Fruit fly (Drosophila melanogaster) whole organism, adult: Measurements from ENCODE around the gene eIF4EHP.

Experiments used
- CG11617 ChIP-seq: fragments of 200-800 bp; sonication (Bioruptor generic); optimal IDR thresholded peaks from 2 replicates; lab custom pipeline; 2017; ENCODE audit warnings: mild to moderate bottlenecking, missing biosample characterization, missing genetic modification reagents, missing genetic modification characterization
- CG12768 ChIP-seq: fragments of 200-800 bp; sonication (Bioruptor generic); optimal IDR thresholded peaks from 2 replicates; lab custom pipeline; 2017; ENCODE audit warnings: missing biosample characterization, missing genetic modification characterization, mild to moderate bottlenecking, moderate library complexity, missing genetic modification reagents
- CG14711 ChIP-seq: fragments of 200-800 bp; sonication (Bioruptor generic); optimal IDR thresholded peaks from 2 replicates; lab custom pipeline; 2018; ENCODE audit warnings: missing biosample characterization, mild to moderate bottlenecking, missing genetic modification characterization, moderate library complexity
- CG1620 ChIP-seq: fragments of 200-800 bp; sonication (Bioruptor generic); optimal IDR thresholded peaks from 2 replicates; lab custom pipeline; 2016; ENCODE audit warnings: missing biosample characterization, missing genetic modification characterization
- CG33017 ChIP-seq: fragments of 200-800 bp; sonication (Bioruptor generic); optimal IDR thresholded peaks from 2 replicates; lab custom pipeline; 2018; ENCODE audit warnings: missing biosample characterization, mild to moderate bottlenecking, missing genetic modification characterization, moderate library complexity
- CG5204 ChIP-seq: fragments of 200-800 bp; sonication (Bioruptor generic); optimal IDR thresholded peaks from 2 replicates; lab custom pipeline; 2016; ENCODE audit warnings: missing biosample characterization, missing genetic modification characterization
- CG7045 ChIP-seq: fragments of 200-800 bp; sonication (Bioruptor generic); optimal IDR thresholded peaks from 2 replicates; lab custom pipeline; 2017; ENCODE audit warnings: missing biosample characterization, mild to moderate bottlenecking, missing genetic modification characterization
- CG7101 ChIP-seq: fragments of 200-800 bp; sonication (Bioruptor generic); optimal IDR thresholded peaks from 2 replicates; lab custom pipeline; 2018; ENCODE audit warnings: missing biosample characterization, mild to moderate bottlenecking, missing genetic modification characterization, moderate library complexity
- Clk ChIP-seq: fragments of 200-800 bp; sonication (Bioruptor generic); optimal IDR thresholded peaks from 2 replicates; lab custom pipeline; 2017; ENCODE audit warnings: missing biosample characterization, missing genetic modification characterization
- Crg-1 ChIP-seq: fragments of 200-800 bp; sonication (Bioruptor generic); optimal IDR thresholded peaks from 2 replicates; lab custom pipeline; 2016; ENCODE audit warnings: missing biosample characterization, missing genetic modification characterization
- Hr96 ChIP-seq: fragments of 200-800 bp; sonication (Bioruptor generic); optimal IDR thresholded peaks from 2 replicates; lab custom pipeline; 2016; ENCODE audit warnings: missing biosample characterization, missing genetic modification characterization
- Mnt ChIP-seq: fragments of 200-800 bp; sonication (Bioruptor generic); optimal IDR thresholded peaks from 2 replicates; lab custom pipeline; 2016; ENCODE audit warnings: missing biosample characterization, mild to moderate bottlenecking, missing genetic modification characterization
- bab1 ChIP-seq: fragments of 200-800 bp; sonication (Bioruptor generic); optimal IDR thresholded peaks from 3 replicates; lab custom pipeline; 2019; ENCODE audit warnings: missing biosample characterization, mild to moderate bottlenecking, missing genetic modification characterization, moderate library complexity
- cic ChIP-seq: fragments of 200-800 bp; sonication (Bioruptor generic); optimal IDR thresholded peaks from 2 replicates; lab custom pipeline; 2017; ENCODE audit warnings: missing biosample characterization, mild to moderate bottlenecking, missing genetic modification characterization, moderate library complexity
- cnc ChIP-seq, 2 experiments: fragments of >200 bp; optimal IDR thresholded peaks; 2 replicates each; lab custom pipeline; 2017
- kay ChIP-seq: fragments of 200-800 bp; sonication (Bioruptor generic); peaks from one replicate; lab custom pipeline; 2016; ENCODE audit warnings: missing biosample characterization, missing genetic modification characterization, borderline replicate concordance
- ovo ChIP-seq: fragments of 200-800 bp; sonication (Bioruptor generic); optimal IDR thresholded peaks from 2 replicates; lab custom pipeline; 2016; ENCODE audit warnings: missing biosample characterization, missing genetic modification characterization
- pad ChIP-seq: fragments of 200-800 bp; sonication (Bioruptor generic); optimal IDR thresholded peaks from 3 replicates; lab custom pipeline; 2017; ENCODE audit warnings: missing biosample characterization, missing genetic modification characterization, mild to moderate bottlenecking, moderate library complexity, missing genetic modification reagents
- tj ChIP-seq: fragments of 200-800 bp; sonication (Bioruptor generic); optimal IDR thresholded peaks from 3 replicates; lab custom pipeline; 2017; ENCODE audit warnings: missing biosample characterization, mild to moderate bottlenecking, missing genetic modification characterization, moderate library complexity
- toe ChIP-seq: fragments of 200-800 bp; sonication (Bioruptor generic); optimal IDR thresholded peaks from 2 replicates; lab custom pipeline; 2016; ENCODE audit warnings: missing biosample characterization, missing genetic modification characterization

eIF4EHP gene

DNA sequence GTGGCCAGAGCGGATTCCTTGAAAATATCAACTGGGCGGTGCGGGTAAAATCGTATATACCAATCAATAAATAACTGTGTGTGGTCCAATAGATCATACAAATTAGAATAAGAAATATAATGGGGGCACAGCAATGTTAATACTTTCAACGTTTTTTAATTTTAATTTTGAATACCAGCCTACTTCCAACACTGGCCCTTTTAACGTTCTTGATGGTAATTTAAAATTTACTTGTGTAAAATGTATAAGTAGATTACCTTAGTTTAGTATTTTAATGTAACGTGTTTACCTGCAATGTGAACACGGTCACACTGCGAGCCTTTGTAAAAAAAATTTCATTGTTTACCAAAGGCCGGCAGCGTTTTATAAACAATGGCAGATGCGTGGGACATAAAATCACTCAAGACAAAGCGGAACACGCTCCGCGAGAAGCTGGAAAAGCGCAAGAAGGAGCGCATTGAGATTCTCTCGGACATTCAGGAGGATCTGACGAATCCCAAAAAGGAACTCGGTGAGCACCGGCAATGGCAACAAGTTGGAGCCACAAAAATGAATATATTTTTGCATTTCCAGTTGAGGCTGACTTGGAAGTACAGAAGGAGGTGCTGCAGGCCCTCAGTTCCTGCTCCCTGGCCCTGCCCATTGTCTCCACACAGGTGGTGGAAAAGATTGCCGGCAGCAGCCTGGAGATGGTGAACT lies 76.8 kb downstream of the eIF4EHP start, which contains the start of the genes KrT95D and Mettl3:
Gene KrT95D (minus strand): TSS at position 3 of the 699 bp plus-strand sequence.
Gene Mettl3 (plus strand): TSS at position 333 of the 699 bp plus-strand sequence.
- TF ChIP-seq Crg-1 (GFP tag; lab: Kevin White, UChicago): peak; percentile 36
- peak; percentile 23 for TF ChIP-seq CG1620 (GFP tag; lab: Kevin White, UChicago)
- TF ChIP-seq tj (GFP tag; lab: Kevin White, UChicago): no peak
- no peak for TF ChIP-seq Clk (GFP tag; lab: Kevin White, UChicago)
- peak; percentile 35 for TF ChIP-seq Hr96 (GFP tag; lab: Kevin White, UChicago)
- peak; percentile 39 for TF ChIP-seq CG11617

DNA sequence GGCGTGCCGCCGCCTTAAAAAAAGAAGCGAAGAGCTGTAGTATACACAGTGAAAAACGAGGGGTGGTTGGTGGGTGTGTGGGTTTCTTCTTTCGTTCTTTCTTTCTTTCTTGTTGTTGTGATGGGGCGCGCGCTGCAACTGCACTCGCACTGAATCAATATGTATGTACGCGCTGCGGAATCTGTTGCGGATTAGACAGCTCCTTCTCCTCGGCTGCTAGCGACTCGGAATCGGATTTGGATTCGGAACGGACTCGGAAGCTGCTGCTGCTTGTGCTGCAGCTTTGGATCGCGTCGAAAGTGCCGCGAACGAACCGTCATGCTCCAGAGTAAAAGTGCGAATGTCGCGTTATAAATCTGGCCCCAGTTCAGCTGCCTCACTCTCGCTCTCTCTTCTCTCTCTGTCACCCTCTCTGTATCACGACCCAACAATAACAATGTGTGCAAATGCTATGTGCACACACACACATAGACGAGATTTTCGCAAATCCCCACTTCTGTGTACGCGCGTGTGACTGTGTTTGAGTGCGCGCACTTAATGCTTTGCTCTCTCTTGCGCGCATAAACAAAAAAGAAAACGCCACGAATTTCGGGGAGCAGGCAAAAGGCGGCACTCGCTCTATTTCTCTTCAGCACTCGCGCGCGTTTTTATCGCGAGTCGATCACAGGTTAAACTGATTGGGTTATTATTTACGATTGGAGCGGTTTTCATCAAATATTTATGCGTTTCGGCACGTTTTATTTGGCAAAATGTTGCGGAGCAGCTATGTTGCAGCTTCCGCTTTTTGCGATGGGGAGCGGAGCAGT lies 77.5 kb downstream of the eIF4EHP start:
- TF ChIP-seq Mnt (GFP tag; lab: Kevin White, UChicago): peak; percentile 69
- TF ChIP-seq cic (GFP tag; lab: Kevin White, UChicago): peak; percentile 56
- peak; percentile 7 for TF ChIP-seq Crg-1 (GFP tag; lab: Kevin White, UChicago)
- no peak for TF ChIP-seq Hr96 (GFP tag; lab: Kevin White, UChicago)
- TF ChIP-seq CG7101 (tag; lab: Kevin White, UChicago): peak; percentile 31
- peak; percentile 57 for TF ChIP-seq pad (GFP tag; lab: Kevin White, UChicago)
- no peak for TF ChIP-seq CG5204 (GFP tag; lab: Kevin White, UChicago)
- TF ChIP-seq CG11617: no peak
- TF ChIP-seq CG14711 (tag; lab: Kevin White, UChicago): no peak
- TF ChIP-seq ovo (GFP tag; lab: Kevin White, UChicago): no peak
- peak; percentile 3 for TF ChIP-seq CG1620 (GFP tag; lab: Kevin White, UChicago)
- TF ChIP-seq CG7045 (GFP tag; lab: Kevin White, UChicago): peak; percentile 47
- TF ChIP-seq cnc (optimal IDR thresholded peaks at IDR 0.05; lab: Kevin White, UChicago): no peak
- no peak for TF ChIP-seq kay (GFP tag; lab: Kevin White, UChicago)
- peak; percentile 79 for TF ChIP-seq tj (GFP tag; lab: Kevin White, UChicago)
- TF ChIP-seq toe (GFP tag; lab: Kevin White, UChicago): no peak
- TF ChIP-seq bab1: peak; percentile 20
- peak; percentile 15 for TF ChIP-seq CG33017 (tag; lab: Kevin White, UChicago)
- TF ChIP-seq Clk (GFP tag; lab: Kevin White, UChicago): no peak
- TF ChIP-seq CG12768 (GFP tag; lab: Kevin White, UChicago): peak; percentile 75

DNA sequence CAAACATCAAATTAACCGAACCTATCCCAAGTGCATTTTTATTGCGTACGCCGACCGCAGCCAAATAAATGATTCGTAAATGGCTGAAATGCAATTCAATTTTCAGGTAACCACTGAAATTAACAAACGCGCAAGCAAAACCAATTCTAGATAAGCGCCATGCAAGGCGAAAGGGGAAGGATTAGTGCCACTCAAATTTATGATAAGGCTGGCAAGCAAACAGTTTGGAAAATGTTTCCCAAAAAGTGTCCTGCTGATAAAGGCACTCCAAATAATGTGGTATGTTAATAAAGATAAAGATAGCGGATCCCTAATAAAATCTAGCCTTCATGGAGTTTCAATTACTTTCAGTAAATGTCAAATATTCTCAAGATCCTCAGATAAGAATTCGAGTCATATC lies 81.5 kb downstream of the eIF4EHP start:
- TF ChIP-seq CG11617: no peak
- TF ChIP-seq bab1: no peak
- TF ChIP-seq CG7101 (tag; lab: Kevin White, UChicago): no peak
- TF ChIP-seq ovo (GFP tag; lab: Kevin White, UChicago): no peak
- TF ChIP-seq CG33017 (tag; lab: Kevin White, UChicago): no peak
- no peak for TF ChIP-seq CG5204 (GFP tag; lab: Kevin White, UChicago)

DNA sequence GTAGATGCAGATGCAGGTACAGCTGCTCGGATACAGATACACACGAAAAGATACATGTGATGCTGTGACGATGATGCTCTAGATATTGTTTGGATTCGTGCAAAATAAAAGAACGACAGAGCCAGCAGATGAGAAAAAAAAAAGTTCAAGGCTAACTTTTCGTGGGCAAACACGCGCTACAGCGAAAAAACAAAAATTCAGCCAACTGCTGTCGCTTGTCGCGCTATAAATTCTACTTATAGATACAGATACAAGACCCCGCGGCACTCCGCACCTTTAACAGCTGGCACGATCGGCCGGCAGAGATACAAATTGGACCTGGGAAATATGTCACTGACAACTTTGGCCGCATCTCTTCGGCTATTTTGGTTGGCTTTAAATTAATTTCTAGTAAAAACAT lies 82.3 kb downstream of the eIF4EHP start:
- TF ChIP-seq ovo (GFP tag; lab: Kevin White, UChicago): no peak
- TF ChIP-seq pad (GFP tag; lab: Kevin White, UChicago): no peak
- TF ChIP-seq Mnt (GFP tag; lab: Kevin White, UChicago): peak; percentile 40
- TF ChIP-seq CG33017 (tag; lab: Kevin White, UChicago): no peak
- TF ChIP-seq CG11617: peak; percentile 27
- peak; percentile 14 for TF ChIP-seq CG12768 (GFP tag; lab: Kevin White, UChicago)
- TF ChIP-seq CG7101 (tag; lab: Kevin White, UChicago): no peak
- no peak for TF ChIP-seq CG7045 (GFP tag; lab: Kevin White, UChicago)
- no peak for TF ChIP-seq toe (GFP tag; lab: Kevin White, UChicago)
- TF ChIP-seq CG1620 (GFP tag; lab: Kevin White, UChicago): no peak
- no peak for TF ChIP-seq tj (GFP tag; lab: Kevin White, UChicago)
- TF ChIP-seq Clk (GFP tag; lab: Kevin White, UChicago): no peak
- TF ChIP-seq cic (GFP tag; lab: Kevin White, UChicago): no peak
- no peak for TF ChIP-seq cnc (optimal IDR thresholded peaks at IDR 0.05; lab: Kevin White, UChicago)
- TF ChIP-seq Crg-1 (GFP tag; lab: Kevin White, UChicago): no peak
- no peak for TF ChIP-seq CG5204 (GFP tag; lab: Kevin White, UChicago)
- no peak for TF ChIP-seq bab1
- no peak for TF ChIP-seq Hr96 (GFP tag; lab: Kevin White, UChicago)
- TF ChIP-seq kay (GFP tag; lab: Kevin White, UChicago): no peak
- no peak for TF ChIP-seq CG14711 (tag; lab: Kevin White, UChicago)

DNA sequence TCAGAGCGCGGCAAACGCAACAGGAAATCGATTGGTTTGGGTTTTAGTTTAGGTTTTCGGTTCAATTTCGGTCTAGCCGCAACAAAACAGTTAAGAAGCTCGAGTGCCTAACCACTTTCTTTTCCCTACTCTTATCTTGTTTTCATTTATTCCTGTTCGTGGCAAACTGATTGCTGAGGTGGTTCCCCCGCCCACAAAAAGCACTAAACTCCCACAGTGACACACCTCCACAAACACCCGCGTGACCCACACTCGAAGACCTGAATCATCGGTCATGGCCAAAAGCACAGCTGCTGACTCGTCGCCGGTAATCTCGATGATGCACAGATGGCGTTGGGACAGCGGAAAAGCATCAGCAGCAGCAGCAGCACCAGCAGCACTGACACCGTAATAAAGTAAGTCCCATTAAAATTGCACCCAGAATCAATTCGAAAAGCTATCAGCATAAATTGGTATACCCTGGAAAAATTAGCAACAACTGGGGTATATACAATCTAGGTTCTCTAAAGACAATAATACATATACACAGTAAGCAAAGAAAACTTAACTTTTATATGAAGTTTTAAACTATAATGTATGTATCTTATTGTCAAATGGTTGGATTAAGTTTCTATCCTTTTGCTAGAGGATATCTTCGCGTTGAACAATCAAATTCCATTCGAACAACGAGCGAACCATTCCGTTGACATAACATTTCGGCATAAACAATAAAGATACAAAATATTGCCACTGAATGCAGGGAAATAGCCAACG lies 82.9 kb downstream of the eIF4EHP start:
- TF ChIP-seq tj (GFP tag; lab: Kevin White, UChicago) (no peak), kay (GFP tag; lab: Kevin White, UChicago) (no peak), Mnt (GFP tag; lab: Kevin White, UChicago) (no peak), Hr96 (GFP tag; lab: Kevin White, UChicago) (no peak), CG12768 (GFP tag; lab: Kevin White, UChicago) (no peak), toe (GFP tag; lab: Kevin White, UChicago) (no peak), CG1620 (GFP tag; lab: Kevin White, UChicago) (no peak), CG7045 (GFP tag; lab: Kevin White, UChicago) (no peak), Clk (GFP tag; lab: Kevin White, UChicago) (no peak), cic (GFP tag; lab: Kevin White, UChicago) (no peak), bab1 (no peak), CG7101 (tag; lab: Kevin White, UChicago) (no peak), pad (GFP tag; lab: Kevin White, UChicago) (no peak), CG5204 (GFP tag; lab: Kevin White, UChicago) (no peak), Crg-1 (GFP tag; lab: Kevin White, UChicago) (no peak), CG11617 (no peak), CG33017 (tag; lab: Kevin White, UChicago) (no peak), ovo (GFP tag; lab: Kevin White, UChicago) (no peak), cnc (optimal IDR thresholded peaks at IDR 0.05; lab: Kevin White, UChicago) (no peak)
